Worm (Caenorhabditis elegans): ENCODE results near the gene trpa-1.

The trpa-1 gene

DNA sequence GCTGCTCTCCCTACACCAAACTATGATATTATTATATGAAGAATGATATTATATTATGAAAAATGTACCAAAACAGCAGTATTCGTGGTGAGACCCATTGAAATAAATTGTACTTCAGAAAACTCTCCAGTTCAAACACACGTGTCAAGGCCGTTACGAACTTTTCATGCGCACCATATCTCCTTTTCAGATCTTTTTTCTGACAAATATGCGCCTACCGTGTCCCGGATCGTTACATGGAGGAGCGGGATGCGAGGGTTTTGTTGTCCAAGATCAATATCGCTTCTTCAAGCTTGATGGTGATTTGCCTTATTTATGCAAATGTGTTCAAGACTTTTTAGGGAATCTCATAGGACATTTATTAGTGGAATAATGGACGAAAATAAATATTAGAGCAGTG lies 39.4 kb downstream of the trpa-1 start:
- TF ChIP-seq lin-13 (GFP tag; optimal IDR thresholded peaks at IDR 0.05) = no peak
- peak; percentile 24 for TF ChIP-seq aha-1 (tag)

DNA sequence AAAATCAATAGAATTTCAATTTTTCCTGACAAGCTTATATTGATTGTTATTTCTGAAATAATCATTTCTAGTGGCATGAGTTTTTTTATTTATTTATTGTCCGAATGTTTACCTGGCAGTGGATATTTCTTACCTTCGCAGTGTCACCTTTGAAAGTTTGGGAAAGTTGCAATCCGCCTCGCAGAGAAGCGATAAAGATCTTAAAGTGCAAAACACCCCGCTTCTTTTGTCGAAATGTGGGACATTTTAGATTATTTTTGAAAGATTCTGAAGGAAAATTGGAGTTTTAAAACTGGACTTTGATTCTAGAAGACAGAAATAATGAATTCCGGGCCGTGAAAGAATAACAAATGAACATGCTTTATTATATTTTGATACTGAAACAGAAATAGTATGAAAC lies 44.4 kb downstream of the trpa-1 start:
- TF ChIP-seq F26F4.8 (GFP tag; conservative IDR thresholded peaks at IDR 0.05) (no peak), hlh-30 (tag; optimal IDR thresholded peaks at IDR 0.05; ENCODE audit: insufficient read depth) (no peak), lin-15B (tag; optimal IDR thresholded peaks at IDR 0.05) (no peak), daf-16 (GFP tag; optimal IDR thresholded peaks at IDR 0.05) (no peak), daf-16 (tag; optimal IDR thresholded peaks at IDR 0.05) (no peak), tra-1 (GFP tag; IDR thresholded peaks at IDR 0.05) (no peak), ZK337.2 (GFP tag; IDR thresholded peaks at IDR 0.05) (no peak), php-3 (GFP tag; IDR thresholded peaks at IDR 0.05) (no peak)

DNA sequence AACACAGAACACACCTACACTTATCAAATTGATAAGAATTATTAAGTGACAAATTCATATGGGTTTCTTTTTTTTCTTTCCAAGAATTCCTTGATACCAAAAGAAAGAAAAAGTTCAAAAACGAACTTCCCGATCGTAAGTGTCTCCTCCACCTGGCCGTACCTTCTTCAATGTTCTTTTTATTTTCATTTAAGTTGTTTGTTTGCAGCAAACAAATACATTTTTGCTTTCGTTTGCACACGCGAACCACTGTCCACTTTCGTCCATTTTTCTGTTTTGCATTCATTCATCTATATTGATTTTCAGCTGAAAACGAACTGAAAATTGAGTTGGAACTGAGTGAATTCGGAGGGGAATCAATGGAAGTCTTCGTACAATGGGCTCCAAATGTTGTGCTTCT lies 47.4 kb downstream of the trpa-1 start, which contains the start of gene VZK822L.2:
VZK822L.2 (plus strand) TSS at position 301 of the 400 bp plus-strand sequence.
- TF ChIP-seq hlh-30 (tag; optimal IDR thresholded peaks at IDR 0.05; ENCODE audit: insufficient read depth) = no peak
- peak; percentile 43 for TF ChIP-seq aha-1 (tag)
- no peak for TF ChIP-seq dmd-8 (GFP tag; IDR thresholded peaks at IDR 0.05)
- no peak for TF ChIP-seq dpl-1 (GFP tag; optimal IDR thresholded peaks at IDR 0.05)
- TF ChIP-seq daf-16 (GFP tag; optimal IDR thresholded peaks at IDR 0.05) = no peak
- peak; percentile 17 for TF ChIP-seq daf-16 (tag; optimal IDR thresholded peaks at IDR 0.05)
- no peak for TF ChIP-seq ceh-82 (tag; optimal IDR thresholded peaks at IDR 0.05)
- TF ChIP-seq zag-1 (tag; optimal IDR thresholded peaks at IDR 0.05) = no peak
- no peak for TF ChIP-seq aly-2 (tag; optimal IDR thresholded peaks at IDR 0.05)
- no peak for TF ChIP-seq ceh-62 (tag; optimal IDR thresholded peaks at IDR 0.05)
- peak; percentile 40 for TF ChIP-seq pqm-1 (tag; optimal IDR thresholded peaks at IDR 0.05)
- no peak for TF ChIP-seq arid-1 (GFP tag; conservative IDR thresholded peaks at IDR 0.05)
- no peak for TF ChIP-seq tra-1 (GFP tag; IDR thresholded peaks at IDR 0.05)
- no peak for TF ChIP-seq zip-11 (GFP tag; IDR thresholded peaks at IDR 0.05)
- TF ChIP-seq nhr-11 (tag; optimal IDR thresholded peaks at IDR 0.05) = no peak
- TF ChIP-seq nhr-28 (tag; optimal IDR thresholded peaks at IDR 0.05) = peak; percentile 23
- no peak for TF ChIP-seq gei-8 (GFP tag; optimal IDR thresholded peaks at IDR 0.05)
- no peak for TF ChIP-seq Y5F2A.4 (GFP tag; optimal IDR thresholded peaks at IDR 0.05)
- no peak for TF ChIP-seq D1046.2 (GFP tag; IDR thresholded peaks at IDR 0.05)
- peak; percentile 33; the same call in 1 of the 2 replicates for TF ChIP-seq dmd-6 (GFP tag; IDR thresholded peaks at IDR 0.05)
- peak in 1 of 2 experiments; percentile 18 for TF ChIP-seq unc-62 (GFP tag; optimal IDR thresholded peaks at IDR 0.05 in 1 of 2)
- no peak for TF ChIP-seq unc-62 (tag; optimal IDR thresholded peaks at IDR 0.05)
- TF ChIP-seq lim-7 (GFP tag; IDR thresholded peaks at IDR 0.05) = no peak
- no peak for TF ChIP-seq ZK337.2 (GFP tag; IDR thresholded peaks at IDR 0.05)
- no peak for TF ChIP-seq R02D3.7 (tag; optimal IDR thresholded peaks at IDR 0.05)

DNA sequence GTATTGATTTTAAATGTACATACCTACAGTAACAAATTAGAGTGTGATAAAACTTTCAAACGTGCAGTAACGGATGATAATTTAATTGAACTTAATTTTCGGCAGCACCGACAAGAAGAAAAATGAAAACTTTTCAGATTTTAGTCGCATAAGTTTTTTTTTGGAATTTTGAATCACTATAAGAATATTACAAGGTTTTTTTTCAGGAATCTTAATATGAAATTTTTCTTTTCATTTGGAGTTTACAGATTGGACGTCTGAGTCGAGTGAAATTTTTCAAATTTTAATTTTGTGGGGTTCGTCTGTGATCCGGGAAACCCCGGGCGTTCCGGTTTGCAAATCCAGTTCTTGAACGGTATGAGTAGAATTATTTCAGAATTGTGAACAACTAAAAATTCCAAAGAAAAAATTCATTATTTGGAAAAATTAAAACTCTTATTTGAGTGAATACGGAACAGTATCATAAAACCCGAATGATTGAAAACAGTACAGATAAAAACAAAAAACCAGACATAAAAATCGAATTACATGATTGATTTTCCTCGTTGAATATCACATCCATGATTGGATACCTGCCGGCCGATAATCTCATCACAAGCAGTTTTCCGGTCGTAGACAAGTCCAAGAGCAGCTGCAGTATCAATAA lies 49.1 kb downstream of the trpa-1 start:
- TF ChIP-seq nhr-102 (tag; optimal IDR thresholded peaks at IDR 0.05) (peak; percentile 12), hlh-11 (tag; optimal IDR thresholded peaks at IDR 0.05) (peak; percentile 29), zfp-3 (GFP tag; conservative IDR thresholded peaks at IDR 0.05) (peak; percentile 99), madf-5 (GFP tag; IDR thresholded peaks at IDR 0.05) (0 out of 4 replicates have a peak, but pooled peaks of 1 of the 2 experiments have one; percentile 19), pha-4 (GFP tag; IDR thresholded peaks at IDR 0.05) (0 out of 2 replicates have a peak, but pooled peaks have one; percentile 68), pha-4 (tag; optimal IDR thresholded peaks at IDR 0.05) (no peak), duxl-1 (tag; optimal IDR thresholded peaks at IDR 0.05; ENCODE audit: poor library complexity) (no peak), T20F7.1 (GFP tag; optimal IDR thresholded peaks at IDR 0.05) (peak; percentile 34), arid-1 (GFP tag; conservative IDR thresholded peaks at IDR 0.05) (0 out of 2 replicates have a peak, but pooled peaks have one; percentile 25), daf-16 (GFP tag; optimal IDR thresholded peaks at IDR 0.05) (no peak), daf-16 (tag; optimal IDR thresholded peaks at IDR 0.05) (peak; percentile 42), spr-1 (tag; optimal IDR thresholded peaks at IDR 0.05) (no peak), mep-1 (tag; optimal IDR thresholded peaks at IDR 0.05) (peak; percentile 42), nhr-42 (GFP tag; IDR thresholded peaks at IDR 0.05) (0 out of 2 replicates have a peak, but pooled peaks have one; percentile 6), zag-1 (tag; optimal IDR thresholded peaks at IDR 0.05) (no peak), Y75B8A.6 (GFP tag; IDR thresholded peaks at IDR 0.05) (peak; percentile 86; the same call in 1 of the 2 replicates), nhr-11 (tag; optimal IDR thresholded peaks at IDR 0.05) (no peak), dmd-6 (GFP tag; IDR thresholded peaks at IDR 0.05) (peak; percentile 48), cey-2 (tag; optimal IDR thresholded peaks at IDR 0.05; ENCODE audit: borderline replicate concordance, insufficient read depth) (no peak), php-3 (GFP tag; IDR thresholded peaks at IDR 0.05) (peak; percentile 53), hlh-30 (tag; optimal IDR thresholded peaks at IDR 0.05; ENCODE audit: insufficient read depth) (no peak), unc-62 (GFP tag; optimal IDR thresholded peaks at IDR 0.05 in 1 of 2) (no peak), unc-62 (tag; optimal IDR thresholded peaks at IDR 0.05) (no peak), mdt-29 (GFP tag; IDR thresholded peaks at IDR 0.05) (peak; percentile 73; the same call in 1 of the 2 replicates), sdz-12 (GFP tag; optimal IDR thresholded peaks at IDR 0.05) (no peak)

Measured in whole organism, L4 larva.